Fruit fly (Drosophila melanogaster) whole organism, embryonic: ENCODE results near the gene CG14442.

ENCODE experiments used
- CG10462 ChIP-seq: fragments of 200-800 bp; sonication (Bioruptor generic); optimal IDR thresholded peaks from 2 replicates; lab custom pipeline; 2016; ENCODE audit warnings: missing biosample characterization, missing genetic modification characterization
- CG11560 ChIP-seq: fragments of 200-800 bp; sonication (Bioruptor generic); IDR thresholded peaks from 3 replicates; pipeline ENCODE4 v1.3.6; 2022; ENCODE audit warnings: missing biosample characterization, missing genetic modification characterization
- CG11696 ChIP-seq: fragments of 200-800 bp; sonication (Bioruptor generic); IDR thresholded peaks from 2 replicates; pipeline ENCODE4 v1.3.6; 2022; ENCODE audit warnings: missing biosample characterization, missing genetic modification characterization
- CG1233 ChIP-seq: fragments of 200-800 bp; sonication (Bioruptor generic); optimal IDR thresholded peaks from 4 replicates; lab custom pipeline; 2018; ENCODE audit warnings: missing biosample characterization, mild to moderate bottlenecking, missing genetic modification characterization
- CG12659 ChIP-seq: fragments of 200-800 bp; sonication (Bioruptor generic); optimal IDR thresholded peaks from 3 replicates; lab custom pipeline; 2017; ENCODE audit warnings: mild to moderate bottlenecking, missing biosample characterization, missing genetic modification reagents, missing genetic modification characterization
- CG13123 ChIP-seq: fragments of 200-800 bp; sonication (Bioruptor generic); optimal IDR thresholded peaks from 2 replicates; lab custom pipeline; 2016; ENCODE audit warnings: missing biosample characterization, missing genetic modification characterization
- CG14860 ChIP-seq: fragments of 200-800 bp; sonication (Bioruptor generic); IDR thresholded peaks from 3 replicates; pipeline ENCODE4 v1.3.6; 2022; ENCODE audit warnings: missing biosample characterization, missing genetic modification characterization; ENCODE audit not compliant: partially characterized antibody
- CG1647 ChIP-seq: fragments of 200-800 bp; sonication (Bioruptor generic); optimal IDR thresholded peaks from 3 replicates; lab custom pipeline; 2016; ENCODE audit warnings: missing biosample characterization, missing genetic modification characterization
- CG16815 ChIP-seq: fragments of 200-800 bp; sonication (Bioruptor generic); optimal IDR thresholded peaks from 3 replicates; lab custom pipeline; 2017; ENCODE audit warnings: missing biosample characterization, mild to moderate bottlenecking, missing genetic modification characterization
- CG18599 ChIP-seq: fragments of 200-800 bp; sonication (Bioruptor generic); optimal IDR thresholded peaks from 3 replicates; lab custom pipeline; 2017; ENCODE audit warnings: missing biosample characterization, missing genetic modification characterization, mild to moderate bottlenecking, moderate library complexity, missing genetic modification reagents
- CG2678 ChIP-seq: fragments of 200-800 bp; sonication (Bioruptor generic); optimal IDR thresholded peaks from 3 replicates; lab custom pipeline; 2019; ENCODE audit warnings: missing biosample characterization, mild to moderate bottlenecking, missing genetic modification characterization, moderate library complexity
- CG31388 ChIP-seq: fragments of 200-800 bp; sonication (Bioruptor generic); optimal IDR thresholded peaks from 2 replicates; lab custom pipeline; 2016; ENCODE audit warnings: missing biosample characterization, missing genetic modification characterization
- CG3163 ChIP-seq: fragments of 200-800 bp; sonication (Bioruptor generic); optimal IDR thresholded peaks from 3 replicates; lab custom pipeline; 2016; ENCODE audit warnings: missing biosample characterization, missing genetic modification characterization
- CG32767 ChIP-seq: fragments of 200-800 bp; sonication (Bioruptor generic); IDR thresholded peaks from 2 replicates; pipeline ENCODE4 v1.3.6; 2022; ENCODE audit warnings: missing biosample characterization, missing genetic modification characterization
- CG4730 ChIP-seq: fragments of 200-800 bp; sonication (Bioruptor generic); IDR thresholded peaks from 2 replicates; pipeline ENCODE4 v1.3.6; 2022; ENCODE audit warnings: missing biosample characterization, missing genetic modification characterization
- CG4820 ChIP-seq: fragments of 200-800 bp; sonication (Bioruptor generic); optimal IDR thresholded peaks from 3 replicates; lab custom pipeline; 2016; ENCODE audit warnings: missing biosample characterization, missing genetic modification characterization
- CG5953 ChIP-seq: fragments of 200-800 bp; sonication (Bioruptor generic); IDR thresholded peaks from 2 replicates; pipeline ENCODE4 v1.3.6; 2022; ENCODE audit warnings: missing biosample characterization, missing genetic modification characterization
- CG6272 ChIP-seq: fragments of 200-800 bp; sonication (Bioruptor generic); IDR thresholded peaks from 2 replicates; pipeline ENCODE4 v1.3.6; 2022; ENCODE audit warnings: missing biosample characterization, missing genetic modification characterization
- CG6683 ChIP-seq: fragments of 200-800 bp; sonication (Bioruptor generic); optimal IDR thresholded peaks from 2 replicates; lab custom pipeline; 2017; ENCODE audit warnings: missing biosample characterization, mild to moderate bottlenecking, missing genetic modification characterization, missing genetic modification reagents
- CG7745 ChIP-seq: fragments of 200-800 bp; sonication (Bioruptor generic); optimal IDR thresholded peaks from 2 replicates; lab custom pipeline; 2018; ENCODE audit warnings: missing biosample characterization, mild to moderate bottlenecking, missing genetic modification characterization, moderate library complexity
- CG8290 ChIP-seq, 3 experiments: fragments of 200-800 bp; sonication (Bioruptor generic); optimal IDR thresholded peaks; 2 replicates each; lab custom pipeline; 2016 to 2019; ENCODE audit warnings: missing biosample characterization in 3 of 3, missing genetic modification characterization in 3 of 3, mild to moderate bottlenecking in 2 of 3, moderate library complexity in 1 of 3
- CG9932 ChIP-seq: fragments of 200-800 bp; sonication (Bioruptor generic); IDR thresholded peaks from 2 replicates; pipeline ENCODE4 v1.3.6; 2022; ENCODE audit warnings: missing biosample characterization, missing genetic modification characterization
- Chrac-16 ChIP-seq: fragments of 200-800 bp; sonication (Bioruptor generic); optimal IDR thresholded peaks from 3 replicates; lab custom pipeline; 2016; ENCODE audit warnings: missing biosample characterization, missing genetic modification characterization
- Dfd ChIP-seq, 2 experiments: fragments of >200 bp; optimal IDR thresholded peaks; 2 replicates each; lab custom pipeline; 2017; ENCODE audit warnings: missing biosample characterization in 2 of 2, missing genetic modification characterization in 2 of 2
- Doc2 ChIP-seq: fragments of 200-800 bp; sonication (Bioruptor generic); IDR thresholded peaks from 2 replicates; pipeline ENCODE4 v1.3.6; 2022; ENCODE audit warnings: missing biosample characterization, missing genetic modification characterization
- HLH3B ChIP-seq: fragments of 200-800 bp; sonication (Bioruptor generic); IDR thresholded peaks from 2 replicates; pipeline ENCODE4 v1.3.6; 2022; ENCODE audit warnings: missing biosample characterization, missing genetic modification characterization
- HmgD ChIP-seq: fragments of 200-800 bp; sonication (Bioruptor generic); optimal IDR thresholded peaks from 3 replicates; lab custom pipeline; 2016; ENCODE audit warnings: missing biosample characterization, missing genetic modification characterization
- MTF-1 ChIP-seq: fragments of 200-800 bp; sonication (Bioruptor generic); optimal IDR thresholded peaks from 2 replicates; lab custom pipeline; 2018; ENCODE audit warnings: missing biosample characterization, mild to moderate bottlenecking, missing genetic modification characterization, borderline replicate concordance
- NC2β ChIP-seq: fragments of 200-800 bp; sonication (Bioruptor generic); optimal IDR thresholded peaks from 2 replicates; lab custom pipeline; 2016; ENCODE audit warnings: missing biosample characterization, missing genetic modification characterization
- NfI ChIP-seq: fragments of 200-800 bp; sonication (Bioruptor generic); optimal IDR thresholded peaks from 3 replicates; lab custom pipeline; 2018; ENCODE audit warnings: missing biosample characterization, mild to moderate bottlenecking, missing genetic modification characterization, moderate library complexity
- Optix ChIP-seq: fragments of 200-800 bp; sonication (Bioruptor generic); IDR thresholded peaks from 3 replicates; pipeline ENCODE4 v1.3.6; 2022; ENCODE audit warnings: missing biosample characterization, missing genetic modification characterization
- Scr ChIP-seq: fragments of 200-800 bp; sonication (Bioruptor generic); IDR thresholded peaks from 2 replicates; pipeline ENCODE4 v1.3.6; 2022; ENCODE audit warnings: missing biosample characterization, missing genetic modification characterization; ENCODE audit not compliant: partially characterized antibody
- Sin3A ChIP-seq: fragments of >200 bp; optimal IDR thresholded peaks from 2 replicates; lab custom pipeline; 2018
- Six4 ChIP-seq: fragments of 200-800 bp; sonication (Bioruptor generic); optimal IDR thresholded peaks from 2 replicates; lab custom pipeline; 2016; ENCODE audit warnings: missing biosample characterization, missing genetic modification characterization
- YL-1 ChIP-seq: fragments of 200-800 bp; sonication (Bioruptor generic); optimal IDR thresholded peaks from 3 replicates; lab custom pipeline; 2017; ENCODE audit warnings: missing biosample characterization, mild to moderate bottlenecking, missing genetic modification characterization
- az2 ChIP-seq: fragments of 200-800 bp; sonication (Bioruptor generic); optimal IDR thresholded peaks from 3 replicates; lab custom pipeline; 2016; ENCODE audit warnings: missing biosample characterization, missing genetic modification characterization
- chm ChIP-seq: fragments of 200-800 bp; sonication (Bioruptor generic); IDR thresholded peaks from 2 replicates; pipeline ENCODE4 v1.3.6; 2022; ENCODE audit warnings: missing biosample characterization, missing genetic modification characterization
- croc ChIP-seq: fragments of 200-800 bp; sonication (Bioruptor generic); conservative IDR thresholded peaks from 3 replicates; pipeline ENCODE4 v1.3.6; 2022; ENCODE audit warnings: missing biosample characterization, missing genetic modification characterization
- cwo ChIP-seq: fragments of 200-800 bp; sonication (Bioruptor generic); optimal IDR thresholded peaks from 3 replicates; lab custom pipeline; 2017; ENCODE audit warnings: missing biosample characterization, missing genetic modification characterization, mild to moderate bottlenecking, moderate library complexity, missing genetic modification reagents
- dimm ChIP-seq: fragments of 200-800 bp; sonication (Bioruptor generic); IDR thresholded peaks from 2 replicates; pipeline ENCODE4 v1.3.6; 2022; ENCODE audit warnings: missing biosample characterization, missing genetic modification characterization
- dmrt99B ChIP-seq: fragments of 200-800 bp; sonication (Bioruptor generic); optimal IDR thresholded peaks from 2 replicates; lab custom pipeline; 2018; ENCODE audit warnings: missing biosample characterization, mild to moderate bottlenecking, missing genetic modification characterization, moderate library complexity
- fu2 ChIP-seq: fragments of 200-800 bp; sonication (Bioruptor generic); optimal IDR thresholded peaks from 2 replicates; lab custom pipeline; 2016; ENCODE audit warnings: missing biosample characterization, missing genetic modification characterization
- gt ChIP-seq: fragments of 200-800 bp; sonication (Bioruptor generic); IDR thresholded peaks from 2 replicates; pipeline ENCODE4 v1.3.6; 2022; ENCODE audit warnings: missing biosample characterization, missing genetic modification characterization
- ham ChIP-seq: fragments of 200-800 bp; sonication (Bioruptor generic); IDR thresholded peaks from 2 replicates; pipeline ENCODE4 v1.3.6; 2022; ENCODE audit warnings: missing biosample characterization, missing genetic modification characterization
- insv ChIP-seq, 2 experiments: fragments of 200-800 bp; sonication (Bioruptor generic); optimal IDR thresholded peaks; 3 replicates each; lab custom pipeline; 2016 to 2018; ENCODE audit warnings: missing biosample characterization in 2 of 2, missing genetic modification characterization in 2 of 2
- sd ChIP-seq: fragments of 200-800 bp; sonication (Bioruptor generic); optimal IDR thresholded peaks from 3 replicates; lab custom pipeline; 2018; ENCODE audit warnings: missing biosample characterization, mild to moderate bottlenecking, missing genetic modification characterization, moderate library complexity
- sna ChIP-seq: fragments of 200-800 bp; sonication (Bioruptor generic); IDR thresholded peaks from 2 replicates; pipeline ENCODE4 v1.3.6; 2022; ENCODE audit warnings: missing biosample characterization, missing genetic modification characterization; ENCODE audit not compliant: partially characterized antibody
- sqz ChIP-seq: fragments of 200-800 bp; sonication (Bioruptor generic); optimal IDR thresholded peaks from 3 replicates; lab custom pipeline; 2018; ENCODE audit warnings: missing biosample characterization, mild to moderate bottlenecking, missing genetic modification characterization
- sug ChIP-seq: fragments of 200-800 bp; optimal IDR thresholded peaks from 2 replicates; lab custom pipeline; 2019; ENCODE audit warnings: missing biosample characterization, mild to moderate bottlenecking, missing genetic modification characterization, moderate library complexity
- twi ChIP-seq: fragments of 200-800 bp; optimal IDR thresholded peaks from 2 replicates; lab custom pipeline; 2019; ENCODE audit warnings: missing biosample characterization, mild to moderate bottlenecking, missing genetic modification characterization, moderate library complexity

The CG14442 gene

DNA sequence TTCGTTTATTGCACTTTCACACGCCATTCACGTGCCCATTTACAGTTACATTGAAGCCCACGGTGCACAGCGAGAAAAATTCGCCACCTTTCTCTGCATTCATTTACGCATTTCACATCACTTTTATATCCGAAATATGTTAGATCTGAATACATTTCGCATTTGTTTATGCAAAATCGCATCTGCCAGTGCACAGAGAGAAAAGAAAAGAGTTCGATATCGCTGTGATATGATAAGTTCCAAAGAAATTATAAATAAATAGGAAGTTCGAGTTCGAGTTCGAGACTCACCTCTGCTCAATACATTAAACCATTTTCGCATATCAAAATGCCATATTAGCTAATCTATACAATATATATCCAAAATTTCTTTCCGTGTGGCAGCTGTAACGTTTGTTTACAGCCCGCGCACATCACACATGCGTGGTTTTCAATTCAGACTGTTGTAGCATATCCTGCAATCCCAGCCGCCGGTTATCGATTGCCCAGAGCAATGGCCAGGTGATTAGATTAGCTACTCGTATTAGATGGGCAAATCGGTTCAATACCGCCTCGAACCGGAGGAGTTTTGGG lies 38.7 kb downstream of the CG14442 start (continued):
- TF ChIP-seq CG2678 (tag; lab: Kevin White, UChicago) (peak; percentile 90), CG14860 (GFP tag; lab: Robert Waterston, UW) (no peak), CG8290 (GFP tag; optimal IDR thresholded peaks at IDR 0.05; lab: Kevin White, UChicago) (peak; percentile 28), CG8290 (tag; optimal IDR thresholded peaks at IDR 0.05; lab: Kevin White, UChicago) (peak in 1 of 2 experiments; percentile 77), CG9932 (GFP tag; lab: Robert Waterston, UW) (peak; percentile 76), Doc2 (GFP tag; lab: Robert Waterston, UW) (no peak), CG10462 (GFP tag; lab: Kevin White, UChicago) (peak; percentile 64), croc (GFP tag; lab: Robert Waterston, UW) (peak; percentile 60; the same call in 2 of the 3 replicates), cwo (peak; percentile 86), az2 (GFP tag; lab: Kevin White, UChicago) (peak; percentile 81), CG6683 (GFP tag; lab: Kevin White, UChicago) (peak; percentile 69), CG5953 (GFP tag; lab: Robert Waterston, UW) (peak; percentile 50; the same call in 1 of the 2 replicates), CG7745 (no peak), sna (no peak), HLH3B (peak; percentile 79), HmgD (GFP tag; lab: Kevin White, UChicago) (peak; percentile 12), CG11560 (tag; lab: Robert Waterston, UW) (peak; percentile 70), sug (tag; lab: Kevin White, UChicago) (peak; percentile 67), CG1233 (GFP tag; lab: Kevin White, UChicago) (peak; percentile 80), dimm (peak; percentile 61; the same call in 1 of the 2 replicates), CG1647 (GFP tag; lab: Kevin White, UChicago) (peak; percentile 70), Dfd (GFP tag; optimal IDR thresholded peaks at IDR 0.05; lab: Kevin White, UChicago) (no peak), CG3163 (GFP tag; lab: Kevin White, UChicago) (peak; percentile 31), Scr (GFP tag; lab: Robert Waterston, UW) (no peak), Optix (peak; percentile 69), CG6272 (GFP tag; lab: Robert Waterston, UW) (peak; percentile 57), CG31388 (GFP tag; lab: Kevin White, UChicago) (peak; percentile 41), CG4730 (GFP tag; lab: Robert Waterston, UW) (peak; percentile 59), NfI (GFP tag; lab: Kevin White, UChicago) (peak; percentile 87), CG11696 (GFP tag; lab: Robert Waterston, UW) (peak; percentile 64), sd (tag; lab: Kevin White, UChicago) (no peak), gt (GFP tag; lab: Robert Waterston, UW) (peak; percentile 40; the same call in 1 of the 2 replicates), MTF-1 (GFP tag; lab: Kevin White, UChicago) (no peak), CG16815 (GFP tag; lab: Kevin White, UChicago) (peak; percentile 73), CG32767 (GFP tag; lab: Robert Waterston, UW) (peak; percentile 68; the same call in 1 of the 2 replicates), Six4 (GFP tag; lab: Kevin White, UChicago) (peak; percentile 64), sqz (peak; percentile 56), YL-1 (GFP tag; lab: Kevin White, UChicago) (peak; percentile 9), Sin3A (lab: Kevin White, UChicago) (no peak), CG12659 (GFP tag; lab: Kevin White, UChicago) (peak; percentile 86), insv (GFP tag; optimal IDR thresholded peaks at IDR 0.05; lab: Kevin White, UChicago) (peak in 1 of 2 experiments; percentile 29), Chrac-16 (GFP tag; lab: Kevin White, UChicago) (peak; percentile 81), CG4820 (GFP tag; lab: Kevin White, UChicago) (peak; percentile 77), CG18599 (GFP tag; lab: Kevin White, UChicago) (peak; percentile 90), chm (GFP tag; lab: Robert Waterston, UW) (peak; percentile 62; the same call in 1 of the 2 replicates), CG13123 (GFP tag; lab: Kevin White, UChicago) (peak; percentile 74), NC2β (GFP tag; lab: Kevin White, UChicago) (peak; percentile 40), fu2 (GFP tag; lab: Kevin White, UChicago) (peak; percentile 79), twi (peak; percentile 56), dmrt99B (tag; lab: Kevin White, UChicago) (peak; percentile 89), ham (GFP tag; lab: Robert Waterston, UW) (0 out of 2 replicates have a peak, but pooled peaks have one; percentile 20)
